Worm (Caenorhabditis elegans): ENCODE measurements around the gene srw-23.
A peak's percentile ranks its signal among the peaks of the same experiment; 100 is the strongest.

Gene srw-23

ce11 chrV:16911294-16911693, 37.6 kb downstream of the srw-23 start:
- TF ChIP-seq nhr-28 (tag; optimal IDR thresholded peaks at IDR 0.05) (peak; percentile 49), dmd-6 (GFP tag; IDR thresholded peaks at IDR 0.05) (peak; percentile 54; the same call in 1 of the 2 replicates), pqm-1 (tag; optimal IDR thresholded peaks at IDR 0.05) (peak; percentile 69), nhr-237 (tag; optimal IDR thresholded peaks at IDR 0.05) (no peak), F37D6.2 (tag; optimal IDR thresholded peaks at IDR 0.05) (no peak), hlh-30 (tag; optimal IDR thresholded peaks at IDR 0.05; ENCODE audit: insufficient read depth) (no peak), F10B5.3 (tag; optimal IDR thresholded peaks at IDR 0.05) (no peak)

ce11 chrV:16911934-16912333, 38.2 kb downstream of the srw-23 start, which contains the start of gene nhr-116:
Gene nhr-116, plus strand, starts transcription at chrV:16912234.
- TF ChIP-seq dmd-9 (GFP tag; IDR thresholded peaks at IDR 0.05) (no peak), daf-12 (tag; optimal IDR thresholded peaks at IDR 0.05) (no peak)

- TF ChIP-seq daf-19 (GFP tag; conservative IDR thresholded peaks at IDR 0.05) (no peak), dpl-1 (GFP tag; optimal IDR thresholded peaks at IDR 0.05) (no peak), daf-8 (GFP tag; IDR thresholded peaks at IDR 0.05) (no peak), jun-1 (tag; optimal IDR thresholded peaks at IDR 0.05) (no peak), mxl-2 (GFP tag; conservative IDR thresholded peaks at IDR 0.05) (no peak)
Measured at ce11 chrV:16916079-16916478, 42.3 kb downstream of the srw-23 start, which contains the start of gene F09C6.10. Gene F09C6.10, minus strand, starts transcription at chrV:16916179.

- TF ChIP-seq aha-1 (tag) (peak; percentile 18), Y5F2A.4 (GFP tag; optimal IDR thresholded peaks at IDR 0.05) (no peak)
Measured at ce11 chrV:16918378-16918777, 44.6 kb downstream of the srw-23 start, which contains the start of the genes fbxa-206 and Y102A5C.2. Gene fbxa-206, minus strand, starts transcription at chrV:16918478. Gene Y102A5C.2, plus strand, starts transcription at chrV:16918731.

- TF ChIP-seq F49E8.2 (tag; optimal IDR thresholded peaks at IDR 0.05; ENCODE audit: borderline replicate concordance) (peak; percentile 68), ZK337.2 (GFP tag; IDR thresholded peaks at IDR 0.05) (no peak), F44E2.7 (GFP tag; IDR thresholded peaks at IDR 0.05) (no peak), lin-38 (GFP tag; IDR thresholded peaks at IDR 0.05) (peak; percentile 63)
Measured at ce11 chrV:16919675-16920074, 45.9 kb downstream of the srw-23 start.

ce11 chrV:16921952-16922351, 48.2 kb downstream of the srw-23 start, which contains the start of gene Y102A5C.4:
Gene Y102A5C.4, plus strand, starts transcription at chrV:16922252.
- no peak for TF ChIP-seq nhr-237 (tag; optimal IDR thresholded peaks at IDR 0.05)
- TF ChIP-seq zfp-3 (GFP tag; conservative IDR thresholded peaks at IDR 0.05): no peak
- no peak for TF ChIP-seq F49E8.2 (tag; optimal IDR thresholded peaks at IDR 0.05; ENCODE audit: borderline replicate concordance)
- TF ChIP-seq lin-15B (tag; optimal IDR thresholded peaks at IDR 0.05): no peak
- no peak for TF ChIP-seq set-16 (GFP tag; IDR thresholded peaks at IDR 0.05)
- TF ChIP-seq lin-13 (GFP tag; optimal IDR thresholded peaks at IDR 0.05): no peak
- no peak for TF ChIP-seq ztf-7 (tag; optimal IDR thresholded peaks at IDR 0.05)
- no peak for TF ChIP-seq ceh-20 (GFP tag; IDR thresholded peaks at IDR 0.05)
- TF ChIP-seq ama-1 (optimal IDR thresholded peaks at IDR 0.05): no peak
- TF ChIP-seq mep-1 (tag; optimal IDR thresholded peaks at IDR 0.05): no peak

Measured in whole organism, L4 larva.